Fruit fly (Drosophila melanogaster): Measurements from ENCODE around the gene Fadd.
A peak's percentile ranks its signal among the peaks of the same experiment; 100 is the strongest.

Fadd gene

DNA sequence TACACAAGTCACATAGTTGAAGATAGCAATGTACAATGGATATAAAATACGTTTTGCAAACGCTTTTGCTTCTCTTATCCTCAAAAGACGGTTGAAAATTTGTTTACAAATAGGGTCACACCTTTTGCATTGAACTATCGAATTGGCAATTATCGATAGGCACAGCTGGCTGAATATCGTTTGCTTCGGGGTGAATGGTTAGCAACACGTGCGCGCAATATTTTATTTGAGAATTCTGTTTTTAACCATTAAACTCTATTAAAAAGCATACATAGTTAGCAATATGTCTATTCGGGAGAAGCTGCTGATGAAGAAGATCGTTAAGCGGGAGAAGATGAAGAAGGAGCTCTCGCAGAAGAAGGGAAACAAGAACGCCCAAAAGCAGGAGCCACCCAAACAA lies 1.3 kb downstream of the Fadd start (continued):
- TF ChIP-seq CG12769 (tag; optimal IDR thresholded peaks at IDR 0.05) (no peak), Hand (GFP tag; optimal IDR thresholded peaks at IDR 0.05) (no peak), CG1529 (GFP tag; optimal IDR thresholded peaks at IDR 0.05) (no peak), CG1647 (GFP tag; optimal IDR thresholded peaks at IDR 0.05) (no peak), p53 (GFP tag; optimal IDR thresholded peaks at IDR 0.05) (no peak), trh (GFP tag; optimal IDR thresholded peaks at IDR 0.05) (no peak), CG4854 (GFP tag; optimal IDR thresholded peaks at IDR 0.05) (no peak), Hmr (GFP tag; optimal IDR thresholded peaks at IDR 0.05) (no peak), Dp (GFP tag; optimal IDR thresholded peaks at IDR 0.05) (peak; percentile 57), sim (GFP tag; IDR thresholded peaks at IDR 0.05) (no peak), Xbp1 (GFP tag; optimal IDR thresholded peaks at IDR 0.05) (no peak), caup (GFP tag; optimal IDR thresholded peaks at IDR 0.05; ENCODE audit: severe bottlenecking) (no peak), pros (GFP tag; optimal IDR thresholded peaks at IDR 0.05) (no peak), rib (GFP tag; IDR thresholded peaks at IDR 0.05) (no peak), BEAF-32 (GFP tag; optimal IDR thresholded peaks at IDR 0.05) (peak; percentile 75), CG34224 (GFP tag; IDR thresholded peaks at IDR 0.05; ENCODE audit: partially characterized antibody) (peak; percentile 74), lilli (GFP tag; optimal IDR thresholded peaks at IDR 0.05) (no peak), CG42726 (GFP tag; IDR thresholded peaks at IDR 0.05; ENCODE audit: partially characterized antibody) (peak; percentile 66), pnt (GFP tag; optimal IDR thresholded peaks at IDR 0.05) (no peak), CG14860 (GFP tag; IDR thresholded peaks at IDR 0.05; ENCODE audit: partially characterized antibody) (peak; percentile 57), CG31224 (GFP tag; IDR thresholded peaks at IDR 0.05) (no peak), CG16779 (GFP tag; IDR thresholded peaks at IDR 0.05) (no peak), Dad (GFP tag; optimal IDR thresholded peaks at IDR 0.05) (no peak), Dfd (GFP tag; optimal IDR thresholded peaks at IDR 0.05) (no peak), HLH3B (GFP tag; IDR thresholded peaks at IDR 0.05) (no peak), H2.0 (GFP tag; IDR thresholded peaks at IDR 0.05) (no peak), CG2199 (GFP tag; IDR thresholded peaks at IDR 0.05) (no peak), twi (tag; optimal IDR thresholded peaks at IDR 0.05) (no peak), trem (tag; optimal IDR thresholded peaks at IDR 0.05) (peak; percentile 24), CG9817 (tag; optimal IDR thresholded peaks at IDR 0.05) (no peak), ERR (GFP tag; optimal IDR thresholded peaks at IDR 0.05) (no peak), CG31441 (GFP tag; IDR thresholded peaks at IDR 0.05) (no peak), CG9437 (GFP tag; optimal IDR thresholded peaks at IDR 0.05) (no peak), CG10543 (GFP tag; optimal IDR thresholded peaks at IDR 0.05) (no peak), row (GFP tag; IDR thresholded peaks at IDR 0.05) (peak; percentile 12; the same call in 1 of the 3 replicates), pzg (GFP tag; optimal IDR thresholded peaks at IDR 0.05) (peak; percentile 60), so (GFP tag; IDR thresholded peaks at IDR 0.05) (no peak), CG17829 (tag; optimal IDR thresholded peaks at IDR 0.05) (peak; percentile 13), CG13296 (GFP tag; optimal IDR thresholded peaks at IDR 0.05) (no peak), bigmax (GFP tag; optimal IDR thresholded peaks at IDR 0.05) (no peak), D19A (tag; optimal IDR thresholded peaks at IDR 0.05) (no peak), maf-S (GFP tag; optimal IDR thresholded peaks at IDR 0.05) (no peak), CG17912 (GFP tag; optimal IDR thresholded peaks at IDR 0.05) (no peak), nom (GFP tag; optimal IDR thresholded peaks at IDR 0.05) (no peak), Max (GFP tag; optimal IDR thresholded peaks at IDR 0.05) (peak; percentile 78), Myb (GFP tag; optimal IDR thresholded peaks at IDR 0.05) (peak; percentile 86), al (GFP tag; IDR thresholded peaks at IDR 0.05) (no peak), yki (optimal IDR thresholded peaks at IDR 0.05) (no peak), CG7745 (tag; optimal IDR thresholded peaks at IDR 0.05) (no peak), grau (tag; optimal IDR thresholded peaks at IDR 0.05) (no peak), nau (GFP tag; optimal IDR thresholded peaks at IDR 0.05) (no peak), CG10274 (GFP tag; optimal IDR thresholded peaks at IDR 0.05) (no peak)

Data from whole organism, embryonic.